Worm (Caenorhabditis elegans) whole organism, L1 larva: ENCODE measurements around the gene F13H6.5.

Source experiments
- C16A3.4 ChIP-seq: fragments of 150-350 bp; optimal IDR thresholded peaks from 2 replicates; lab custom pipeline; 2014; ENCODE audit warnings: missing biosample characterization, missing genetic modification characterization
- C34B4.2 ChIP-seq: sonication (generic microtip); optimal IDR thresholded peaks from 2 replicates; lab custom pipeline; 2017; ENCODE audit warnings: mild to moderate bottlenecking, missing genetic modification characterization, missing compliant biosample characterization
- Y116A8C.19 ChIP-seq: sonication (generic microtip); optimal IDR thresholded peaks from 2 replicates; lab custom pipeline; 2016; ENCODE audit warnings: missing compliant biosample characterization, missing genetic modification characterization, borderline replicate concordance
- aha-1 ChIP-seq: fragments of 150-350 bp; optimal IDR thresholded peaks from 2 replicates; lab custom pipeline; 2014; ENCODE audit warnings: missing biosample characterization, missing genetic modification characterization
- alr-1 ChIP-seq: fragments of 200-800 bp; sonication (Bioruptor generic); optimal IDR thresholded peaks from 2 replicates; lab custom pipeline; 2018; ENCODE audit warnings: borderline replicate concordance, mild to moderate bottlenecking, missing genetic modification characterization, missing compliant biosample characterization
- aly-2 ChIP-seq: fragments of 150-350 bp; optimal IDR thresholded peaks from 2 replicates; lab custom pipeline; 2014; ENCODE audit warnings: missing biosample characterization, missing genetic modification characterization
- blmp-1 ChIP-seq: fragments of 150-350 bp; optimal IDR thresholded peaks from 2 replicates; lab custom pipeline; 2014; ENCODE audit warnings: missing biosample characterization, missing genetic modification characterization
- ceh-63 ChIP-seq: fragments of 200-800 bp; sonication (Bioruptor generic); optimal IDR thresholded peaks from 2 replicates; lab custom pipeline; 2018; ENCODE audit warnings: mild to moderate bottlenecking, missing genetic modification characterization, missing compliant biosample characterization
- ceh-82 ChIP-seq, 3 experiments: fragments of 150-350 bp in 1 of 3; sonication (generic microtip) in 2 of 3; optimal IDR thresholded peaks; 2 replicates each; lab custom pipeline; 2014 to 2017; ENCODE audit warnings: missing biosample characterization in 3 of 3, missing genetic modification characterization in 3 of 3
- ceh-90 ChIP-seq: sonication (generic microtip); optimal IDR thresholded peaks from 2 replicates; lab custom pipeline; 2016; ENCODE audit warnings: missing genetic modification characterization, missing compliant biosample characterization
- dpl-1 ChIP-seq, 3 experiments: fragments of 150-350 bp in 2 of 3; sonication (generic microtip) in 1 of 3; optimal IDR thresholded peaks; 2 replicates each; lab custom pipeline; 2014 to 2017; ENCODE audit warnings: missing biosample characterization in 3 of 3, missing genetic modification characterization in 3 of 3, missing genetic modification reagents in 3 of 3
- dsc-1 ChIP-seq: sonication (generic microtip); optimal IDR thresholded peaks from 2 replicates; lab custom pipeline; 2016; ENCODE audit warnings: mild to moderate bottlenecking, missing genetic modification characterization, missing compliant biosample characterization
- efl-1 ChIP-seq, 4 experiments: fragments of 150-350 bp; optimal IDR thresholded peaks in 3 of 4; peaks in 1 of 4; 1 replicate in 1 of 4; 2 replicates in 3 of 4; lab custom pipeline; 2014; ENCODE audit warnings: missing biosample characterization in 2 of 4, missing genetic modification characterization in 2 of 4, missing genetic modification reagents in 2 of 4
- egl-13 ChIP-seq: sonication (generic microtip); optimal IDR thresholded peaks from 2 replicates; lab custom pipeline; 2016; ENCODE audit warnings: missing genotype, missing genetic modification reagents, missing genetic modification characterization, missing compliant biosample characterization
- egl-27 ChIP-seq, 2 experiments: fragments of 150-350 bp in 1 of 2; sonication (generic microtip); optimal IDR thresholded peaks; 3 replicates each; lab custom pipeline; 2017 to 2018; ENCODE audit warnings: missing biosample characterization in 2 of 2, missing genetic modification characterization in 2 of 2, missing genetic modification reagents in 2 of 2
- elt-2 ChIP-seq: sonication (generic microtip); optimal IDR thresholded peaks from 2 replicates; lab custom pipeline; 2016; ENCODE audit warnings: missing genetic modification characterization, mild to moderate bottlenecking, inconsistent platforms, missing compliant biosample characterization, missing genetic modification reagents
- fkh-10 ChIP-seq: sonication (generic microtip); optimal IDR thresholded peaks from 2 replicates; lab custom pipeline; 2017; ENCODE audit warnings: missing biosample characterization, missing genetic modification reagents, missing genetic modification characterization
- fkh-4 ChIP-seq: sonication (generic microtip); optimal IDR thresholded peaks from 2 replicates; lab custom pipeline; 2016; ENCODE audit warnings: missing compliant biosample characterization, missing genetic modification characterization, borderline replicate concordance
- fos-1 ChIP-seq: fragments of 150-350 bp; optimal IDR thresholded peaks from 2 replicates; lab custom pipeline; 2014; ENCODE audit warnings: missing biosample characterization, missing genetic modification characterization
- irx-1 ChIP-seq: sonication (generic microtip); optimal IDR thresholded peaks from 2 replicates; lab custom pipeline; 2016; ENCODE audit warnings: missing genetic modification characterization, missing compliant biosample characterization
- lin-13 ChIP-seq: fragments of 150-350 bp; optimal IDR thresholded peaks from 2 replicates; lab custom pipeline; 2014; ENCODE audit warnings: missing biosample characterization, missing genetic modification reagents, missing genetic modification characterization
- lin-14 ChIP-seq: fragments of 200-800 bp; sonication (Bioruptor generic); optimal IDR thresholded peaks from 2 replicates; lab custom pipeline; 2018; ENCODE audit warnings: mild to moderate bottlenecking, missing genetic modification characterization, moderate library complexity, missing compliant biosample characterization
- lin-39 ChIP-seq: fragments of 150-350 bp; optimal IDR thresholded peaks from 2 replicates; lab custom pipeline; 2014; ENCODE audit warnings: missing biosample characterization, missing genetic modification reagents, missing genetic modification characterization
- lir-3 ChIP-seq: sonication (generic microtip); optimal IDR thresholded peaks from 2 replicates; lab custom pipeline; 2016; ENCODE audit warnings: mild to moderate bottlenecking, missing genetic modification characterization, moderate library complexity, missing compliant biosample characterization; ENCODE audit not compliant: poor library complexity
- lsy-2 ChIP-seq, 2 experiments: fragments of 150-350 bp; optimal IDR thresholded peaks; 2 replicates each; lab custom pipeline; 2014; ENCODE audit warnings: missing biosample characterization in 2 of 2, missing genetic modification characterization in 2 of 2
- mab-9 ChIP-seq: fragments of 200-800 bp; sonication (Bioruptor generic); IDR thresholded peaks from 2 replicates; pipeline ENCODE4 v1.3.6; 2022; ENCODE audit warnings: missing genetic modification reagents, missing genetic modification characterization, missing compliant biosample characterization
- mdl-1 ChIP-seq, 2 experiments: fragments of 150-350 bp; optimal IDR thresholded peaks; 2 replicates each; lab custom pipeline; 2014 to 2017; ENCODE audit warnings: missing biosample characterization in 2 of 2, missing genetic modification characterization in 2 of 2, inconsistent platforms in 1 of 2
- mef-2 ChIP-seq: fragments of 150-350 bp; optimal IDR thresholded peaks from 2 replicates; lab custom pipeline; 2014; ENCODE audit warnings: missing biosample characterization, missing genetic modification characterization
- mep-1 ChIP-seq: fragments of 150-350 bp; optimal IDR thresholded peaks from 2 replicates; lab custom pipeline; 2014; ENCODE audit warnings: missing biosample characterization, missing genetic modification characterization
- nhr-12 ChIP-seq: sonication (generic microtip); optimal IDR thresholded peaks from 2 replicates; lab custom pipeline; 2017; ENCODE audit warnings: missing biosample characterization, missing genetic modification characterization
- nhr-20 ChIP-seq: sonication (generic microtip); optimal IDR thresholded peaks from 2 replicates; lab custom pipeline; 2016; ENCODE audit warnings: mild to moderate bottlenecking, missing genetic modification characterization, missing compliant biosample characterization
- nhr-237 ChIP-seq: fragments of 150-350 bp; optimal IDR thresholded peaks from 2 replicates; lab custom pipeline; 2014; ENCODE audit warnings: missing biosample characterization, missing genetic modification characterization
- nhr-47 ChIP-seq: sonication (generic microtip); optimal IDR thresholded peaks from 2 replicates; lab custom pipeline; 2016; ENCODE audit warnings: mild to moderate bottlenecking, missing genetic modification characterization, moderate library complexity, missing compliant biosample characterization
- nhr-71 ChIP-seq: sonication (generic microtip); optimal IDR thresholded peaks from 2 replicates; lab custom pipeline; 2016; ENCODE audit warnings: mild to moderate bottlenecking, missing genetic modification characterization, moderate library complexity, missing compliant biosample characterization
- nhr-77 ChIP-seq: fragments of 150-350 bp; optimal IDR thresholded peaks from 2 replicates; lab custom pipeline; 2014; ENCODE audit warnings: missing biosample characterization, missing genetic modification characterization
- nhr-85 ChIP-seq: sonication (generic microtip); peaks from one replicate; lab custom pipeline; 2016; ENCODE audit warnings: missing genetic modification characterization, inconsistent platforms, missing compliant biosample characterization
- pqm-1 ChIP-seq: sonication (generic microtip); optimal IDR thresholded peaks from 3 replicates; lab custom pipeline; 2017; ENCODE audit warnings: missing biosample characterization, missing genetic modification characterization
- rnt-1 ChIP-seq: sonication (generic microtip); optimal IDR thresholded peaks from 2 replicates; lab custom pipeline; 2016; ENCODE audit warnings: mild to moderate bottlenecking, missing genetic modification characterization, moderate library complexity, missing compliant biosample characterization
- skn-1 ChIP-seq: fragments of 150-350 bp; optimal IDR thresholded peaks from 2 replicates; lab custom pipeline; 2014; ENCODE audit warnings: missing biosample characterization, missing genetic modification characterization
- snpc-4 ChIP-seq: fragments of 150-350 bp; optimal IDR thresholded peaks from 2 replicates; lab custom pipeline; 2014; ENCODE audit warnings: missing biosample characterization, missing genetic modification characterization
- snu-23 ChIP-seq: sonication (generic microtip); optimal IDR thresholded peaks from 2 replicates; lab custom pipeline; 2016; ENCODE audit warnings: missing genetic modification characterization, missing compliant biosample characterization
- sox-4 ChIP-seq: sonication (generic microtip); optimal IDR thresholded peaks from 2 replicates; lab custom pipeline; 2016; ENCODE audit warnings: missing genetic modification characterization, missing compliant biosample characterization
- sptf-1 ChIP-seq: fragments of 150-350 bp; optimal IDR thresholded peaks from 2 replicates; lab custom pipeline; 2014; ENCODE audit warnings: missing biosample characterization, missing genetic modification characterization
- sup-37 ChIP-seq: fragments of 200-800 bp; sonication (Bioruptor generic); optimal IDR thresholded peaks from 2 replicates; lab custom pipeline; 2018; ENCODE audit warnings: mild to moderate bottlenecking, missing genetic modification characterization, missing compliant biosample characterization
- swsn-7 ChIP-seq: sonication (generic microtip); optimal IDR thresholded peaks from 2 replicates; lab custom pipeline; 2016; ENCODE audit warnings: missing genetic modification characterization, missing compliant biosample characterization
- tbx-2 ChIP-seq: sonication (generic microtip); optimal IDR thresholded peaks from 2 replicates; lab custom pipeline; 2016; ENCODE audit warnings: missing genetic modification characterization, missing compliant biosample characterization
- tlp-1 ChIP-seq: fragments of 150-350 bp; optimal IDR thresholded peaks from 2 replicates; lab custom pipeline; 2014; ENCODE audit warnings: missing biosample characterization, missing genetic modification characterization
- unc-86 ChIP-seq: sonication (generic microtip); optimal IDR thresholded peaks from 2 replicates; lab custom pipeline; 2016; ENCODE audit warnings: missing genetic modification characterization, missing compliant biosample characterization
- unc-98 ChIP-seq: fragments of 200-800 bp; sonication (Bioruptor generic); IDR thresholded peaks from 2 replicates; pipeline ENCODE4 v1.3.6; 2022; ENCODE audit warnings: missing genetic modification characterization, missing compliant biosample characterization
- vab-15 ChIP-seq: sonication (generic microtip); optimal IDR thresholded peaks from 2 replicates; lab custom pipeline; 2017; ENCODE audit warnings: missing genotype, mild to moderate bottlenecking, missing genetic modification characterization, missing compliant biosample characterization
- ztf-11 ChIP-seq, 2 experiments: sonication (generic microtip); optimal IDR thresholded peaks; 2 replicates each; lab custom pipeline; 2016 to 2017; ENCODE audit warnings: missing genetic modification characterization in 2 of 2, missing biosample characterization in 1 of 2, missing compliant biosample characterization in 1 of 2
- ztf-4 ChIP-seq: fragments of 150-350 bp; optimal IDR thresholded peaks from 2 replicates; lab custom pipeline; 2014; ENCODE audit warnings: missing biosample characterization, missing genetic modification characterization

The F13H6.5 gene

ce11 chrV:6349597-6349996 lies 25.1 kb downstream of the F13H6.5 start (continued):
- TF ChIP-seq dsc-1 (no peak), nhr-47 (no peak), alr-1 (no peak), C16A3.4 (tag; lab: Kevin White, UChicago) (no peak), Y116A8C.19 (tag; lab: Kevin White, UChicago) (no peak)

ce11 chrV:6348133-6348532 lies 26.6 kb downstream of the F13H6.5 start:
- TF ChIP-seq lsy-2 (tag; optimal IDR thresholded peaks at IDR 0.05; lab: Kevin White, UChicago) = peak in 1 of 2 experiments; percentile 37
- TF ChIP-seq ztf-11 (tag; optimal IDR thresholded peaks at IDR 0.05; lab: Kevin White, UChicago) = no peak
- no peak for TF ChIP-seq ceh-90 (tag; lab: Kevin White, UChicago)
- TF ChIP-seq ztf-4 (tag; lab: Kevin White, UChicago) = no peak
- no peak for TF ChIP-seq fkh-10
- TF ChIP-seq ceh-63 (GFP tag; lab: Kevin White, UChicago) = no peak
- peak; percentile 9 for TF ChIP-seq swsn-7 (tag; lab: Kevin White, UChicago)
- no peak for TF ChIP-seq C16A3.4 (tag; lab: Kevin White, UChicago)
- no peak for TF ChIP-seq lin-39
- TF ChIP-seq nhr-20 (tag; lab: Kevin White, UChicago) = peak; percentile 28
- TF ChIP-seq mep-1 (tag; lab: Kevin White, UChicago) = peak; percentile 25
- TF ChIP-seq mdl-1 (tag; optimal IDR thresholded peaks at IDR 0.05; lab: Kevin White, UChicago) = peak in 1 of 2 experiments; percentile 81
- TF ChIP-seq tbx-2 = peak; percentile 1
- no peak for TF ChIP-seq sox-4 (tag; lab: Kevin White, UChicago)
- TF ChIP-seq aly-2 (tag; lab: Kevin White, UChicago) = no peak
- no peak for TF ChIP-seq snpc-4
- TF ChIP-seq unc-98 = no peak
- no peak for TF ChIP-seq lin-13
- no peak for TF ChIP-seq irx-1 (tag; lab: Kevin White, UChicago)
- no peak for TF ChIP-seq sptf-1 (tag; lab: Kevin White, UChicago)
- TF ChIP-seq efl-1 (optimal IDR thresholded peaks at IDR 0.05; lab: Kevin White, UChicago) = peak in 1 of 2 experiments; percentile 26
- no peak for TF ChIP-seq efl-1 (GFP tag; optimal IDR thresholded peaks at IDR 0.05 in 1 of 2; lab: Kevin White, UChicago)
- peak; percentile 33 for TF ChIP-seq nhr-71
- TF ChIP-seq nhr-12 = no peak
- TF ChIP-seq rnt-1 (tag; lab: Kevin White, UChicago) = peak; percentile 35
- no peak for TF ChIP-seq elt-2 (tag; lab: Kevin White, UChicago)
- TF ChIP-seq egl-13 (tag; lab: Kevin White, UChicago) = no peak
- TF ChIP-seq mab-9 = no peak
- TF ChIP-seq unc-86 (tag; lab: Kevin White, UChicago) = peak; percentile 31
- TF ChIP-seq tlp-1 (tag; lab: Kevin White, UChicago) = no peak
- no peak for TF ChIP-seq egl-27 (tag; optimal IDR thresholded peaks at IDR 0.05; lab: Kevin White, UChicago)
- no peak for TF ChIP-seq nhr-237 (tag; lab: Kevin White, UChicago)
- peak in 2 of 3 experiments; percentile 46 to 49 for TF ChIP-seq ceh-82 (tag; optimal IDR thresholded peaks at IDR 0.05; lab: Kevin White, UChicago)
- no peak for TF ChIP-seq lir-3
- no peak for TF ChIP-seq nhr-47
- no peak for TF ChIP-seq fos-1 (tag; lab: Kevin White, UChicago)
- TF ChIP-seq fkh-4 (tag; lab: Kevin White, UChicago) = no peak
- TF ChIP-seq dpl-1 (GFP tag; optimal IDR thresholded peaks at IDR 0.05; lab: Kevin White, UChicago) = peak in 1 of 3 experiments; percentile 37
- TF ChIP-seq pqm-1 (tag; lab: Kevin White, UChicago) = no peak
- TF ChIP-seq blmp-1 = peak; percentile 48
- TF ChIP-seq nhr-77 (tag; lab: Kevin White, UChicago) = no peak
- TF ChIP-seq sup-37 (GFP tag; lab: Kevin White, UChicago) = no peak
- no peak for TF ChIP-seq C34B4.2 (tag; lab: Kevin White, UChicago)
- no peak for TF ChIP-seq vab-15 (tag; lab: Kevin White, UChicago)
- peak; percentile 50 for TF ChIP-seq snu-23 (GFP tag; lab: Kevin White, UChicago)
- TF ChIP-seq aha-1 (tag; lab: Kevin White, UChicago) = no peak
- TF ChIP-seq lin-14 (GFP tag; lab: Kevin White, UChicago) = peak; percentile 85
- no peak for TF ChIP-seq nhr-85 (tag; lab: Kevin White, UChicago)
- TF ChIP-seq mef-2 (tag; lab: Kevin White, UChicago) = no peak
- TF ChIP-seq skn-1 (tag; lab: Kevin White, UChicago) = no peak
